Worm (Caenorhabditis elegans) whole organism, young adult: ENCODE data around the gene fbxc-14.

Experiments used
- aptf-2 ChIP-seq: fragments of 200-800 bp; sonication (Bioruptor generic); conservative IDR thresholded peaks from 2 replicates; pipeline ENCODE4 v1.3.6; 2022; ENCODE audit warnings: missing genetic modification reagents, missing genetic modification characterization, missing compliant biosample characterization
- atf-7 ChIP-seq: sonication (generic microtip); optimal IDR thresholded peaks from 2 replicates; lab custom pipeline; 2017; ENCODE audit warnings: mild to moderate bottlenecking, missing genetic modification characterization, missing compliant biosample characterization
- ets-4 ChIP-seq: fragments of 200-800 bp; sonication (Bioruptor generic); optimal IDR thresholded peaks from 2 replicates; lab custom pipeline; 2018; ENCODE audit warnings: mild to moderate bottlenecking, missing genetic modification characterization, missing compliant biosample characterization
- him-1 ChIP-seq: sonication (generic microtip); optimal IDR thresholded peaks from 2 replicates; lab custom pipeline; 2016; ENCODE audit warnings: missing genotype, missing genetic modification reagents, missing genetic modification characterization, missing compliant biosample characterization
- lin-35 ChIP-seq, 3 experiments: fragments of 150-350 bp in 2 of 3; sonication (generic microtip) in 1 of 3; optimal IDR thresholded peaks; 2 replicates each; lab custom pipeline; 2014 to 2018; ENCODE audit warnings: missing biosample characterization in 3 of 3, missing genetic modification characterization in 3 of 3, missing genetic modification reagents in 3 of 3
- nhr-27 ChIP-seq: fragments of 200-800 bp; sonication (Bioruptor generic); optimal IDR thresholded peaks from 2 replicates; lab custom pipeline; 2018; ENCODE audit warnings: mild to moderate bottlenecking, missing genetic modification characterization, moderate library complexity, missing compliant biosample characterization
- unc-130 ChIP-seq: sonication (generic microtip); optimal IDR thresholded peaks from 2 replicates; lab custom pipeline; 2016; ENCODE audit warnings: missing genetic modification reagents, missing genetic modification characterization, missing compliant biosample characterization
- ztf-3 ChIP-seq: fragments of 200-800 bp; sonication (Bioruptor generic); optimal IDR thresholded peaks from 2 replicates; lab custom pipeline; 2018; ENCODE audit warnings: mild to moderate bottlenecking, missing genetic modification characterization, missing compliant biosample characterization

DNA sequence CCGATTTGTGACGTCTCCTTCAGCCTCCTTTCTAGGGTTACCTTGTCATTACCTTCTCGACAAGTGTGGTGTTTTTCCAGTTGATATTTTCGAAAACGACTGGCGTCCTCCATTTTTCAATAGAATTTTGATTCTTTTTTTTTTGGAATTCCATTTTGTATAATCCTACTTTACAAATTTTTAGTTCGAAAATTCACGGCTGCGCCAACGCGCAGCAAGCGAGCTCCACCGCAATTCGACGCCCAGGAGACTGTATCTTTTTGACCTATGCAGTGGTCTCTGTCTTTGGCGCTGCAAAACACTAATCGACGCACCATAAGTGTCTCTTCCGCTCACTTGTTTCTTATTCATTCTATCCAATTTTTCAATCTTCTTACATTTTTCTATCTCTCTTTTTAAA is 17.2 kb downstream of the fbxc-14 start, which contains the start of gene fbxc-42:
- no peak for TF ChIP-seq him-1 (tag; lab: Kevin White, UChicago)
- no peak for TF ChIP-seq nhr-27 (tag; lab: Kevin White, UChicago)
- TF ChIP-seq atf-7 (tag; lab: Kevin White, UChicago) = no peak
- TF ChIP-seq aptf-2 = no peak
- TF ChIP-seq ets-4 (GFP tag; lab: Kevin White, UChicago) = no peak
- TF ChIP-seq ztf-3 (GFP tag; lab: Kevin White, UChicago) = no peak
- no peak for TF ChIP-seq unc-130 (GFP tag; lab: Kevin White, UChicago)
- no peak for TF ChIP-seq lin-35 (GFP tag; optimal IDR thresholded peaks at IDR 0.05; lab: Kevin White, UChicago)
